Worm (Caenorhabditis elegans): Measurements from ENCODE around the gene C50C3.12.
A peak's percentile ranks its signal among the peaks of the same experiment; 100 is the strongest.

C50C3.12 gene

ce11 chrIII:8154423-8154822, 21.9 kb upstream of the C50C3.12 start (continued):
- TF ChIP-seq zfp-3 (GFP tag; conservative IDR thresholded peaks at IDR 0.05) (no peak), sdz-12 (GFP tag; optimal IDR thresholded peaks at IDR 0.05) (no peak), dmd-6 (GFP tag; IDR thresholded peaks at IDR 0.05) (peak; percentile 11; the same call in 1 of the 2 replicates), hlh-11 (tag; optimal IDR thresholded peaks at IDR 0.05) (peak; percentile 29), Y105C5A.15 (GFP tag; IDR thresholded peaks at IDR 0.05) (no peak), nhr-42 (GFP tag; IDR thresholded peaks at IDR 0.05) (no peak)

- TF ChIP-seq hlh-30 (tag; optimal IDR thresholded peaks at IDR 0.05; ENCODE audit: insufficient read depth) = peak; percentile 35
- peak; percentile 8 for TF ChIP-seq mep-1 (tag; optimal IDR thresholded peaks at IDR 0.05)
- no peak for TF ChIP-seq arid-1 (GFP tag; conservative IDR thresholded peaks at IDR 0.05)
- TF ChIP-seq unc-62 (GFP tag; optimal IDR thresholded peaks at IDR 0.05 in 1 of 2) = peak in 1 of 2 experiments; percentile 42
- TF ChIP-seq unc-62 (tag; optimal IDR thresholded peaks at IDR 0.05) = no peak
- no peak for TF ChIP-seq daf-19 (GFP tag; conservative IDR thresholded peaks at IDR 0.05)
- no peak for TF ChIP-seq dve-1 (tag; optimal IDR thresholded peaks at IDR 0.05; ENCODE audit: insufficient read depth)
- peak in 1 of 2 experiments; percentile 20 for TF ChIP-seq lsy-2 (tag; optimal IDR thresholded peaks at IDR 0.05)
Measured at ce11 chrIII:8155166-8155565, 21.2 kb upstream of the C50C3.12 start, which contains the start of gene D2007.1. D2007.1 (plus strand) TSS chrIII:8155466.

- no peak for TF ChIP-seq unc-130 (GFP tag; optimal IDR thresholded peaks at IDR 0.05)
- no peak for TF ChIP-seq nhr-28 (tag; optimal IDR thresholded peaks at IDR 0.05)
- TF ChIP-seq zip-2 (tag; optimal IDR thresholded peaks at IDR 0.05) = no peak
- TF ChIP-seq madf-9 (GFP tag; conservative IDR thresholded peaks at IDR 0.05) = 0 out of 2 replicates have a peak, but pooled peaks have one; percentile 32
- no peak for TF ChIP-seq F49E8.2 (tag; optimal IDR thresholded peaks at IDR 0.05; ENCODE audit: borderline replicate concordance)
- TF ChIP-seq ztf-11 (tag; optimal IDR thresholded peaks at IDR 0.05) = no peak
- no peak for TF ChIP-seq madf-5 (GFP tag; IDR thresholded peaks at IDR 0.05)
- TF ChIP-seq lin-1 (GFP tag; IDR thresholded peaks at IDR 0.05) = no peak
- TF ChIP-seq arid-1 (GFP tag; conservative IDR thresholded peaks at IDR 0.05) = no peak
- TF ChIP-seq daf-19 (GFP tag; conservative IDR thresholded peaks at IDR 0.05) = no peak
- 0 out of 2 replicates have a peak, but pooled peaks have one; percentile 28 for TF ChIP-seq hmg-1.1 (GFP tag; IDR thresholded peaks at IDR 0.05)
- no peak for TF ChIP-seq duxl-1 (tag; optimal IDR thresholded peaks at IDR 0.05; ENCODE audit: poor library complexity)
- no peak for TF ChIP-seq nhr-48 (tag; optimal IDR thresholded peaks at IDR 0.05)
- TF ChIP-seq nhr-10 (tag; optimal IDR thresholded peaks at IDR 0.05) = no peak
- TF ChIP-seq dmd-6 (GFP tag; IDR thresholded peaks at IDR 0.05) = 0 out of 2 replicates have a peak, but pooled peaks have one; percentile 11
- peak in 1 of 2 experiments; percentile 47 for TF ChIP-seq mdl-1 (tag; optimal IDR thresholded peaks at IDR 0.05)
- TF ChIP-seq dmd-8 (GFP tag; IDR thresholded peaks at IDR 0.05) = no peak
- no peak for TF ChIP-seq nhr-77 (tag; optimal IDR thresholded peaks at IDR 0.05)
- peak; percentile 39 for TF ChIP-seq hlh-11 (tag; optimal IDR thresholded peaks at IDR 0.05)
- no peak for TF ChIP-seq snpc-1.2 (GFP tag; IDR thresholded peaks at IDR 0.05)
- no peak for TF ChIP-seq egl-43 (GFP tag; IDR thresholded peaks at IDR 0.05)
- TF ChIP-seq lin-38 (GFP tag; IDR thresholded peaks at IDR 0.05) = no peak
- TF ChIP-seq T20F7.1 (GFP tag; optimal IDR thresholded peaks at IDR 0.05) = peak; percentile 7
- no peak for TF ChIP-seq daf-8 (GFP tag; IDR thresholded peaks at IDR 0.05)
- no peak for TF ChIP-seq aly-2 (tag; optimal IDR thresholded peaks at IDR 0.05)
- no peak for TF ChIP-seq lim-7 (GFP tag; IDR thresholded peaks at IDR 0.05)
- peak in 1 of 2 experiments; percentile 19 for TF ChIP-seq hif-1 (tag; optimal IDR thresholded peaks at IDR 0.05)
- no peak for TF ChIP-seq nhr-11 (tag; optimal IDR thresholded peaks at IDR 0.05)
- TF ChIP-seq tra-1 (GFP tag; IDR thresholded peaks at IDR 0.05) = no peak
- TF ChIP-seq lir-3 (tag; optimal IDR thresholded peaks at IDR 0.05) = no peak
- TF ChIP-seq daf-16 (GFP tag; optimal IDR thresholded peaks at IDR 0.05) = no peak
- peak; percentile 48 for TF ChIP-seq daf-16 (tag; optimal IDR thresholded peaks at IDR 0.05)
- no peak for TF ChIP-seq tag-97 (GFP tag; IDR thresholded peaks at IDR 0.05)
- TF ChIP-seq D1046.2 (GFP tag; IDR thresholded peaks at IDR 0.05) = no peak
- no peak for TF ChIP-seq cey-2 (tag; optimal IDR thresholded peaks at IDR 0.05; ENCODE audit: borderline replicate concordance, insufficient read depth)
- no peak for TF ChIP-seq ZK337.2 (GFP tag; IDR thresholded peaks at IDR 0.05)
Measured at ce11 chrIII:8158140-8158786, 18.1 kb upstream of the C50C3.12 start, which contains the start of gene atg-13. atg-13 (minus strand) TSS chrIII:8158190.

Data from whole organism, L4 larva.